Worm (Caenorhabditis elegans) whole organism, L4 larva: ENCODE measurements around the gene Y46G5A.28.
A peak's percentile ranks its signal among the peaks of the same experiment; 100 is the strongest.

ENCODE experiments used
- D1046.2 ChIP-seq: fragments of 200-800 bp; sonication (Bioruptor generic); IDR thresholded peaks from 2 replicates; pipeline ENCODE4 v1.3.6; 2022; ENCODE audit warnings: missing genetic modification characterization, missing compliant biosample characterization
- T26A8.4 ChIP-seq: fragments of 200-800 bp; sonication (Bioruptor generic); IDR thresholded peaks from 2 replicates; pipeline ENCODE4 v1.3.6; 2022; ENCODE audit warnings: missing genetic modification characterization, missing compliant biosample characterization
- Y5F2A.4 ChIP-seq: fragments of 200-800 bp; sonication (Bioruptor generic); optimal IDR thresholded peaks from 2 replicates; lab custom pipeline; 2018; ENCODE audit warnings: mild to moderate bottlenecking, missing genetic modification characterization, missing compliant biosample characterization
- ama-1 ChIP-seq: fragments of 150-350 bp; optimal IDR thresholded peaks from 2 replicates; lab custom pipeline; 2014; ENCODE audit warnings: inconsistent platforms, mixed read lengths
- ctbp-1 ChIP-seq: fragments of 200-800 bp; sonication (Bioruptor generic); IDR thresholded peaks from 2 replicates; pipeline ENCODE4 v1.3.6; 2022; ENCODE audit warnings: missing genetic modification reagents, missing genetic modification characterization, missing compliant biosample characterization
- daf-12 ChIP-seq: fragments of 150-350 bp; optimal IDR thresholded peaks from 2 replicates; lab custom pipeline; 2014; ENCODE audit warnings: missing biosample characterization, missing genetic modification reagents, missing genetic modification characterization
- daf-16 ChIP-seq, 3 experiments: sonication (generic microtip); optimal IDR thresholded peaks; 2 replicates each; lab custom pipeline; 2016 to 2017; ENCODE audit warnings: missing genetic modification characterization in 3 of 3, missing genetic modification reagents in 3 of 3, mild to moderate bottlenecking in 2 of 3, missing compliant biosample characterization in 2 of 3, missing biosample characterization in 1 of 3, moderate library complexity in 1 of 3
- dmd-6 ChIP-seq: fragments of 200-800 bp; sonication (Bioruptor generic); IDR thresholded peaks from 2 replicates; pipeline ENCODE4 v1.3.6; 2022; ENCODE audit warnings: missing genetic modification reagents, missing genetic modification characterization, missing compliant biosample characterization
- dmd-9 ChIP-seq: fragments of 200-800 bp; sonication (Bioruptor generic); IDR thresholded peaks from 2 replicates; pipeline ENCODE4 v1.3.6; 2022; ENCODE audit warnings: missing genetic modification reagents, missing genetic modification characterization, missing compliant biosample characterization
- dpl-1 ChIP-seq: fragments of 150-350 bp; optimal IDR thresholded peaks from 2 replicates; lab custom pipeline; 2014; ENCODE audit warnings: missing biosample characterization, missing genetic modification reagents, missing genetic modification characterization
- dve-1 ChIP-seq: sonication (generic microtip); optimal IDR thresholded peaks from 2 replicates; lab custom pipeline; 2017; ENCODE audit warnings: antibody characterized with exemption, mild to moderate bottlenecking, missing genetic modification characterization, missing compliant biosample characterization; ENCODE audit not compliant: insufficient read depth
- gei-8 ChIP-seq: fragments of 200-800 bp; sonication (Bioruptor generic); optimal IDR thresholded peaks from 2 replicates; lab custom pipeline; 2018; ENCODE audit warnings: mild to moderate bottlenecking, missing genetic modification characterization, missing compliant biosample characterization
- hlh-30 ChIP-seq: sonication (generic microtip); optimal IDR thresholded peaks from 2 replicates; lab custom pipeline; 2017; ENCODE audit warnings: antibody characterized with exemption, mild to moderate bottlenecking, missing genetic modification characterization, missing compliant biosample characterization; ENCODE audit not compliant: insufficient read depth
- hmg-1.1 ChIP-seq: fragments of 200-800 bp; sonication (Bioruptor generic); IDR thresholded peaks from 2 replicates; pipeline ENCODE4 v1.3.6; 2022; ENCODE audit warnings: missing genetic modification reagents, missing genetic modification characterization, missing compliant biosample characterization
- lin-1 ChIP-seq: fragments of 200-800 bp; sonication (Bioruptor generic); IDR thresholded peaks from 2 replicates; pipeline ENCODE4 v1.3.6; 2022; ENCODE audit warnings: missing genetic modification reagents, missing genetic modification characterization, missing compliant biosample characterization
- lin-13 ChIP-seq: fragments of 150-350 bp; optimal IDR thresholded peaks from 2 replicates; lab custom pipeline; 2014; ENCODE audit warnings: missing biosample characterization, missing genetic modification reagents, missing genetic modification characterization
- lin-39 ChIP-seq: fragments of 150-350 bp; optimal IDR thresholded peaks from 2 replicates; lab custom pipeline; 2014; ENCODE audit warnings: missing biosample characterization, missing genetic modification reagents, missing genetic modification characterization
- lsy-2 ChIP-seq, 2 experiments: fragments of 150-350 bp in 1 of 2; sonication (generic microtip) in 1 of 2; optimal IDR thresholded peaks; 2 replicates each; lab custom pipeline; 2014 to 2017; ENCODE audit warnings: missing biosample characterization in 2 of 2, missing genetic modification characterization in 2 of 2
- madf-5 ChIP-seq, 2 experiments: fragments of 200-800 bp; sonication (Bioruptor generic); IDR thresholded peaks; 2 replicates each; pipeline ENCODE4 v1.3.6; 2022; ENCODE audit warnings: missing compliant biosample characterization in 2 of 2, missing genetic modification characterization in 2 of 2
- madf-9 ChIP-seq: fragments of 200-800 bp; sonication (Bioruptor generic); conservative IDR thresholded peaks from 2 replicates; pipeline ENCODE4 v1.3.6; 2022; ENCODE audit warnings: missing genetic modification reagents, missing genetic modification characterization, missing compliant biosample characterization
- mdl-1 ChIP-seq, 2 experiments: fragments of 150-350 bp in 1 of 2; sonication (generic microtip) in 1 of 2; optimal IDR thresholded peaks; 2 replicates each; lab custom pipeline; 2014 to 2017; ENCODE audit warnings: missing biosample characterization in 2 of 2, missing genetic modification characterization in 2 of 2
- mdt-29 ChIP-seq: fragments of 200-800 bp; sonication (Bioruptor generic); IDR thresholded peaks from 2 replicates; pipeline ENCODE4 v1.3.6; 2022; ENCODE audit warnings: missing genetic modification reagents, missing genetic modification characterization, missing compliant biosample characterization
- mep-1 ChIP-seq: fragments of 150-350 bp; sonication (generic microtip); optimal IDR thresholded peaks from 3 replicates; lab custom pipeline; 2014; ENCODE audit warnings: missing biosample characterization, missing genetic modification characterization
- mes-2 ChIP-seq: sonication (generic microtip); optimal IDR thresholded peaks from 2 replicates; lab custom pipeline; 2016; ENCODE audit warnings: missing genotype, mild to moderate bottlenecking, missing genetic modification characterization, missing compliant biosample characterization; ENCODE audit not compliant: poor library complexity, severe bottlenecking
- mxl-3 ChIP-seq: fragments of 200-800 bp; sonication (Bioruptor generic); optimal IDR thresholded peaks from 2 replicates; lab custom pipeline; 2018; ENCODE audit warnings: mild to moderate bottlenecking, missing genetic modification characterization, missing compliant biosample characterization
- nhr-10 ChIP-seq: fragments of 150-350 bp; optimal IDR thresholded peaks from 2 replicates; lab custom pipeline; 2014; ENCODE audit warnings: missing biosample characterization, missing genetic modification characterization
- nhr-102 ChIP-seq: sonication (generic microtip); optimal IDR thresholded peaks from 2 replicates; lab custom pipeline; 2016; ENCODE audit warnings: mild to moderate bottlenecking, missing genetic modification characterization, moderate library complexity, missing compliant biosample characterization
- nhr-11 ChIP-seq: fragments of 150-350 bp; optimal IDR thresholded peaks from 2 replicates; lab custom pipeline; 2014; ENCODE audit warnings: missing biosample characterization, missing genetic modification characterization
- nhr-25 ChIP-seq: sonication (generic microtip); optimal IDR thresholded peaks from 2 replicates; lab custom pipeline; 2017; ENCODE audit warnings: missing genetic modification characterization, mild to moderate bottlenecking, missing compliant biosample characterization, antibody characterized with exemption, moderate library complexity, borderline replicate concordance; ENCODE audit not compliant: insufficient read depth
- nhr-28 ChIP-seq: fragments of 150-350 bp; optimal IDR thresholded peaks from 2 replicates; lab custom pipeline; 2014; ENCODE audit warnings: missing biosample characterization, missing genetic modification characterization
- nhr-41 ChIP-seq: fragments of 200-800 bp; sonication (Bioruptor generic); IDR thresholded peaks from 2 replicates; pipeline ENCODE4 v1.3.6; 2022; ENCODE audit warnings: missing genetic modification reagents, missing genetic modification characterization, missing compliant biosample characterization
- nhr-48 ChIP-seq: sonication (generic microtip); optimal IDR thresholded peaks from 2 replicates; lab custom pipeline; 2016; ENCODE audit warnings: mild to moderate bottlenecking, missing genetic modification characterization, missing compliant biosample characterization
- nhr-6 ChIP-seq: fragments of 150-350 bp; optimal IDR thresholded peaks from 2 replicates; lab custom pipeline; 2014; ENCODE audit warnings: missing biosample characterization, missing genetic modification characterization
- nhr-77 ChIP-seq: fragments of 150-350 bp; optimal IDR thresholded peaks from 2 replicates; lab custom pipeline; 2014; ENCODE audit warnings: missing biosample characterization, missing genetic modification characterization
- pha-4 ChIP-seq, 2 experiments: fragments of 150-350 bp in 1 of 2; fragments of 200-800 bp in 1 of 2; sonication (Bioruptor generic) in 1 of 2; IDR thresholded peaks in 1 of 2; optimal IDR thresholded peaks in 1 of 2; 2 replicates each; pipeline versions ENCODE4 v1.3.6 to Lab custom; 2014 to 2022; ENCODE audit warnings: missing genetic modification characterization in 2 of 2, missing genetic modification reagents in 2 of 2, missing biosample characterization in 1 of 2, missing compliant biosample characterization in 1 of 2
- php-3 ChIP-seq: fragments of 200-800 bp; sonication (Bioruptor generic); IDR thresholded peaks from 2 replicates; pipeline ENCODE4 v1.3.6; 2022; ENCODE audit warnings: missing genetic modification reagents, missing genetic modification characterization, missing compliant biosample characterization
- pqm-1 ChIP-seq: sonication (generic microtip); optimal IDR thresholded peaks from 2 replicates; lab custom pipeline; 2017; ENCODE audit warnings: missing biosample characterization, missing genetic modification characterization
- rbr-2 ChIP-seq: sonication (generic microtip); optimal IDR thresholded peaks from 2 replicates; lab custom pipeline; 2016; ENCODE audit warnings: missing genotype, missing genetic modification characterization, missing compliant biosample characterization
- sdz-12 ChIP-seq: fragments of 200-800 bp; sonication (Bioruptor generic); optimal IDR thresholded peaks from 2 replicates; lab custom pipeline; 2018; ENCODE audit warnings: mild to moderate bottlenecking, missing genetic modification characterization, missing compliant biosample characterization
- set-16 ChIP-seq: fragments of 200-800 bp; sonication (Bioruptor generic); IDR thresholded peaks from 2 replicates; pipeline ENCODE4 v1.3.6; 2022; ENCODE audit warnings: missing genetic modification reagents, missing genetic modification characterization, missing compliant biosample characterization
- snpc-4 ChIP-seq: fragments of 150-350 bp; optimal IDR thresholded peaks from 2 replicates; lab custom pipeline; 2014; ENCODE audit warnings: missing biosample characterization, missing genetic modification characterization
- tra-1 ChIP-seq: fragments of 200-800 bp; sonication (Bioruptor generic); IDR thresholded peaks from 2 replicates; pipeline ENCODE4 v1.3.6; 2022; ENCODE audit warnings: missing genetic modification reagents, missing genetic modification characterization, missing compliant biosample characterization
- zfp-3 ChIP-seq: fragments of 200-800 bp; sonication (Bioruptor generic); conservative IDR thresholded peaks from 2 replicates; pipeline ENCODE4 v1.3.6; 2022; ENCODE audit warnings: missing genetic modification reagents, missing genetic modification characterization, missing compliant biosample characterization

The Y46G5A.28 gene

ce11 chrII:12866079-12866478 lies 15.8 kb downstream of the Y46G5A.28 start (continued):
- TF ChIP-seq daf-16 (GFP tag; optimal IDR thresholded peaks at IDR 0.05; lab: Kevin White, UChicago) (no peak), daf-16 (tag; optimal IDR thresholded peaks at IDR 0.05; lab: Kevin White, UChicago) (no peak), mxl-3 (GFP tag; lab: Kevin White, UChicago) (no peak)

ce11 chrII:12878071-12878668 lies 27.9 kb downstream of the Y46G5A.28 start, which contains the start of gene gsy-1:
gsy-1 (minus strand) TSS chrII:12878121.
- TF ChIP-seq daf-16 (GFP tag; optimal IDR thresholded peaks at IDR 0.05; lab: Kevin White, UChicago) (peak in 1 of 2 experiments; percentile 52), daf-16 (tag; optimal IDR thresholded peaks at IDR 0.05; lab: Kevin White, UChicago) (no peak), D1046.2 (GFP tag; lab: Robert Waterston, UW) (no peak)

ce11 chrII:12878697-12879096 lies 28.5 kb downstream of the Y46G5A.28 start:
- no peak for TF ChIP-seq lin-39 (tag; lab: Kevin White, UChicago)
- TF ChIP-seq snpc-4 (tag; lab: Kevin White, UChicago) = no peak
- peak; percentile 92 for TF ChIP-seq dve-1 (tag; lab: Kevin White, UChicago)
- peak; percentile 33 for TF ChIP-seq set-16 (GFP tag; lab: Robert Waterston, UW)
- no peak for TF ChIP-seq nhr-25 (tag; lab: Kevin White, UChicago)
- peak; percentile 43 to 90 for TF ChIP-seq mdl-1 (tag; optimal IDR thresholded peaks at IDR 0.05; lab: Kevin White, UChicago)
- TF ChIP-seq dmd-6 = peak; percentile 93
- peak; percentile 58 for TF ChIP-seq nhr-6 (tag; lab: Kevin White, UChicago)
- TF ChIP-seq zfp-3 (GFP tag; lab: Robert Waterston, UW) = 0 out of 2 replicates have a peak, but pooled peaks have one; percentile 37
- TF ChIP-seq dmd-9 (GFP tag; lab: Robert Waterston, UW) = no peak
- peak; percentile 72 to 85 for TF ChIP-seq daf-16 (GFP tag; optimal IDR thresholded peaks at IDR 0.05; lab: Kevin White, UChicago)
- peak; percentile 99 for TF ChIP-seq daf-16 (tag; optimal IDR thresholded peaks at IDR 0.05; lab: Kevin White, UChicago)
- TF ChIP-seq gei-8 (GFP tag; lab: Kevin White, UChicago) = peak; percentile 41
- TF ChIP-seq lin-1 (GFP tag; lab: Robert Waterston, UW) = peak; percentile 52; the same call in 1 of the 2 replicates
- TF ChIP-seq lin-13 (GFP tag; lab: Kevin White, UChicago) = peak; percentile 26
- no peak for TF ChIP-seq daf-12 (tag; lab: Kevin White, UChicago)
- peak; percentile 90 for TF ChIP-seq hlh-30 (tag; lab: Kevin White, UChicago)
- no peak for TF ChIP-seq rbr-2 (tag; lab: Kevin White, UChicago)
- peak; percentile 45; the same call in 1 of the 2 replicates for TF ChIP-seq hmg-1.1
- TF ChIP-seq nhr-102 (tag; lab: Kevin White, UChicago) = peak; percentile 69
- peak; percentile 45; the same call in 1 of the 2 replicates for TF ChIP-seq pha-4 (GFP tag; IDR thresholded peaks at IDR 0.05; lab: Robert Waterston, UW)
- no peak for TF ChIP-seq pha-4 (tag; optimal IDR thresholded peaks at IDR 0.05; lab: Kevin White, UChicago)
- no peak for TF ChIP-seq sdz-12 (GFP tag; lab: Kevin White, UChicago)
- peak; percentile 88 for TF ChIP-seq nhr-28 (tag; lab: Kevin White, UChicago)
- TF ChIP-seq Y5F2A.4 (GFP tag; lab: Kevin White, UChicago) = no peak
- TF ChIP-seq dpl-1 = no peak
- TF ChIP-seq nhr-48 (tag; lab: Kevin White, UChicago) = peak; percentile 62
- TF ChIP-seq pqm-1 = peak; percentile 75
- peak; percentile 72 for TF ChIP-seq nhr-77 (tag; lab: Kevin White, UChicago)
- 0 out of 2 replicates have a peak, but pooled peaks have one; percentile 41 for TF ChIP-seq nhr-41 (GFP tag; lab: Robert Waterston, UW)
- peak; percentile 85 for TF ChIP-seq tra-1 (GFP tag; lab: Robert Waterston, UW)
- no peak for TF ChIP-seq ctbp-1 (GFP tag; lab: Robert Waterston, UW)
- peak; percentile 68 for TF ChIP-seq mep-1 (tag; lab: Kevin White, UChicago)
- TF ChIP-seq mdt-29 (GFP tag; lab: Robert Waterston, UW) = 0 out of 2 replicates have a peak, but pooled peaks have one; percentile 19
- no peak for TF ChIP-seq madf-5 (GFP tag; IDR thresholded peaks at IDR 0.05; lab: Robert Waterston, UW)
- TF ChIP-seq nhr-10 (tag; lab: Kevin White, UChicago) = peak; percentile 56
- TF ChIP-seq madf-9 (GFP tag; lab: Robert Waterston, UW) = 0 out of 2 replicates have a peak, but pooled peaks have one; percentile 18
- peak; percentile 14 for TF ChIP-seq ama-1 (lab: Kevin White, UChicago)
- peak; percentile 43 for TF ChIP-seq mes-2 (tag; lab: Kevin White, UChicago)
- peak in 1 of 2 experiments; percentile 61 for TF ChIP-seq lsy-2 (tag; optimal IDR thresholded peaks at IDR 0.05; lab: Kevin White, UChicago)
- 0 out of 2 replicates have a peak, but pooled peaks have one; percentile 44 for TF ChIP-seq T26A8.4 (GFP tag; lab: Robert Waterston, UW)
- TF ChIP-seq nhr-11 (tag; lab: Kevin White, UChicago) = peak; percentile 39
- TF ChIP-seq php-3 (GFP tag; lab: Robert Waterston, UW) = peak; percentile 66
